Fruit fly (Drosophila melanogaster) whole organism: ENCODE data around the gene CG17271.

Source experiments
- CG8478 ChIP-seq: fragments of >200 bp; optimal IDR thresholded peaks from 2 replicates; lab custom pipeline; 2018; ENCODE audit warnings: inconsistent platforms
- Dll ChIP-seq: fragments of >200 bp; optimal IDR thresholded peaks from 2 replicates; lab custom pipeline; 2017
- EcR ChIP-seq, 2 experiments: fragments of >200 bp; optimal IDR thresholded peaks; 2 replicates each; lab custom pipeline; 2017; ENCODE audit warnings: missing biosample characterization in 2 of 2, missing genetic modification characterization in 2 of 2, missing genetic modification reagents in 2 of 2
- pan ChIP-seq: fragments of >200 bp; optimal IDR thresholded peaks from 2 replicates; lab custom pipeline; 2017
- psq ChIP-seq: fragments of >200 bp; optimal IDR thresholded peaks from 2 replicates; lab custom pipeline; 2017
- usp ChIP-seq: fragments of >200 bp; optimal IDR thresholded peaks from 2 replicates; lab custom pipeline; 2017; ENCODE audit warnings: missing biosample characterization, missing genetic modification characterization, mixed read lengths

- TF ChIP-seq pan (lab: Kevin White, UChicago) = no peak
- TF ChIP-seq usp (GFP tag; lab: Kevin White, UChicago) = no peak
- TF ChIP-seq psq (lab: Kevin White, UChicago) = no peak
- no peak for TF ChIP-seq Dll (lab: Kevin White, UChicago)
- no peak for TF ChIP-seq CG8478 (lab: Kevin White, UChicago)
- no peak for TF ChIP-seq EcR (GFP tag; optimal IDR thresholded peaks at IDR 0.05; lab: Kevin White, UChicago)
Measured at dm6 chr3R:20835531-20835930, 13.9 kb upstream of the CG17271 start.
